Worm (Caenorhabditis elegans) whole organism, L4/young adult: ENCODE measurements around the gene Y57E12AL.1.
A peak's percentile ranks its signal among the peaks of the same experiment; 100 is the strongest.

Experiments
- W03F9.2 ChIP-seq: fragments of 150-350 bp; optimal IDR thresholded peaks from 2 replicates; lab custom pipeline; 2014; ENCODE audit warnings: missing biosample characterization, missing genetic modification characterization
- dao-5 ChIP-seq: sonication (generic microtip); optimal IDR thresholded peaks from 2 replicates; lab custom pipeline; 2016; ENCODE audit warnings: missing genotype, missing genetic modification characterization, moderate library complexity, missing compliant biosample characterization
- him-1 ChIP-seq: sonication (generic microtip); optimal IDR thresholded peaks from 2 replicates; lab custom pipeline; 2016; ENCODE audit warnings: missing genotype, missing genetic modification reagents, missing genetic modification characterization, missing compliant biosample characterization

Gene Y57E12AL.1

DNA sequence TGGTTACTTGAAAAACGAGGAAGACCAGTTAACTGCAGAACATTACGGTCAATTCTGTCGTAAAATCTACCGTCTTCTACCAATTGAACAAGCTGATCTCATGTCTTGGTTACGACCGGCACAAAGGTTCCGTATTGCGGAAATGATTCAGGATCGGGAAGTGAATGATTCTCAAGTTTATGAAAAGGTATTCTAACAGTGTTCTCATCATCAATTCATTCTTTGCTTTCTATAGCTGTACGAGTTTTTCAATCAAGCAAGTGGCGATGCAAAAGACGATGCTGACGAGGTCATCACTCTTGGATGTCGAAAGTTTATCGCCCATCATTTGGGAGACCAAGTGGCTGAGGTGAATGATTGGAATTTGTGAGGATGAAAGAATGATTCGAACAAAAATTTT, 27.0 kb downstream of the Y57E12AL.1 start:
- TF ChIP-seq dao-5 (tag; lab: Kevin White, UChicago), result no peak
- no peak for TF ChIP-seq W03F9.2 (tag; lab: Kevin White, UChicago)
- no peak for TF ChIP-seq him-1 (tag; lab: Kevin White, UChicago)

DNA sequence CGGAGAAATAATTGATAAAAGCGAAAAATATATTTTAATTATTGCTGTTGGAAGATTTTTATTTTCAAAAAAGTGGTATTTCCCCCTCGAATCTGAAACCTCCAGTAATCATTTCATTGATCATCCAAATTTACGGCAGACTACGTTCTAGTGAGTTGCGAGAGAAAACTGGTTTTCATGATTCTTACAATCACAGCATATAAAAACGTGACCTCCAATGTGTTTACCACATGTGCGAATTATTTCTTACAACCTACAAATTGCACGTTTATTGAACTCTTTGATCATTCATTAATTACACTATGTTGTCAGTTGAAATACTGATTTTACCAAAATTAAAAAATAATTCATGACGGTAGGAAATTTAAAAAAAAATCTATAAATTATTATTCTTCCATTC, 28.9 kb downstream of the Y57E12AL.1 start:
- TF ChIP-seq W03F9.2 (tag; lab: Kevin White, UChicago) (peak; percentile 7), dao-5 (tag; lab: Kevin White, UChicago) (no peak)

ce11 chrV:7091287-7091686, 31.0 kb downstream of the Y57E12AL.1 start, which contains the start of gene nhr-286:
Gene nhr-286, minus strand, starts transcription at chrV:7091610.
- no peak for TF ChIP-seq W03F9.2 (tag; lab: Kevin White, UChicago)
- TF ChIP-seq dao-5 (tag; lab: Kevin White, UChicago), result no peak
- no peak for TF ChIP-seq him-1 (tag; lab: Kevin White, UChicago)

ce11 chrV:7093720-7094401, 33.5 kb downstream of the Y57E12AL.1 start, which contains the start of gene nhr-135:
Gene nhr-135, minus strand, starts transcription at chrV:7093770.
- no peak for TF ChIP-seq him-1 (tag; lab: Kevin White, UChicago)
- TF ChIP-seq W03F9.2 (tag; lab: Kevin White, UChicago), result peak; percentile 42
- no peak for TF ChIP-seq dao-5 (tag; lab: Kevin White, UChicago)

- TF ChIP-seq W03F9.2 (tag; lab: Kevin White, UChicago) (no peak), him-1 (tag; lab: Kevin White, UChicago) (no peak), dao-5 (tag; lab: Kevin White, UChicago) (no peak)
Measured at ce11 chrV:7095254-7095990, 35.1 kb downstream of the Y57E12AL.1 start.

DNA sequence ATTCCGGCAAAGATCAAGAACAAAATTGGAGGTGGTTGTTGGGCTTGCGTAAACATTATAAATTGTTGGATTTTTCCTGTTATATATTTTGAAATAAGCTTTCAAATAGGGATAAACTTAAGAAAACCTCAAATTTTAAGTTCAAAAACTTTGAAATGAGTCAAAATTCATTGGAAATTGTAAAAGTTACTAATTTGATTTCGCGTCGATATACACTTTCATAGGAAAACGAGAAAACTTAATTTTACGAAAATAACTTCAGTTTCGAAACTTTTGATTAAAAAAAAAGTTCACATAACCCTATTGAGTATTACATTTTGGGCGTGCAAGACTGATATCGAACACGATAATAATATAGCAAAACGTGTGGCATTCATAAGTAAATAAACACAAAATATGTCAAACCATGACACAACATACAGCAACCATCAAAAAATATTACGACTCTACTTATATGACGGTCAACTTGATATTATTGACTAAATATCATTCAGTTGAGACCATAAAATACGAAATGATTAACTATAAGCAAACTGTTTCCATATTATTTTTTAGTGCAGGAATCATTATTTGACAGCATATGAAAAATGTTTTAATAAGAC, 35.9 kb downstream of the Y57E12AL.1 start:
- TF ChIP-seq him-1 (tag; lab: Kevin White, UChicago) (no peak), dao-5 (tag; lab: Kevin White, UChicago) (no peak), W03F9.2 (tag; lab: Kevin White, UChicago) (no peak)

- TF ChIP-seq W03F9.2 (tag; lab: Kevin White, UChicago), result no peak
- no peak for TF ChIP-seq dao-5 (tag; lab: Kevin White, UChicago)
- TF ChIP-seq him-1 (tag; lab: Kevin White, UChicago), result no peak
Measured at ce11 chrV:7096811-7097210, 36.5 kb downstream of the Y57E12AL.1 start.

DNA sequence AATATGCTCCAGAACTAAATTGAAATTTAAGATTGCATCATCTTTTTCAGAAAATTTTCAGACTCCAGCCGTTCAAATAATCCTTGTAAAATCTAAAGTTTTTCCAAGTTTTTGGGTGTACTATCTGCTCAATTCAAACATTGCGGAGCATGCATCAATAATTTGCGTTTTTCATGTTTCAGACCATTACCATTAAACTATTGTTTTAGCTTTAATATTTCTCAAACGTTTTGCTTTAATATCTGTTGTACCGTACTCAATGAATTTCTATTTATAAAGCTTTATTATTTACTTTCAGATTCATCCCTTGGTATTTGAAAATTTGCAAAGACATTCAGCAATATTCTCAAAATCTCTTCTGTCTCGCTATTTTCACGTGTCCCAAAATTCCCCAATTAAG, 42.9 kb downstream of the Y57E12AL.1 start, which contains the start of gene odr-2:
odr-2 (plus strand) TSS at position 301 of the 400 bp plus-strand sequence.
- TF ChIP-seq him-1 (tag; lab: Kevin White, UChicago) (no peak), dao-5 (tag; lab: Kevin White, UChicago) (no peak), W03F9.2 (tag; lab: Kevin White, UChicago) (no peak)

- TF ChIP-seq W03F9.2 (tag; lab: Kevin White, UChicago) (no peak), him-1 (tag; lab: Kevin White, UChicago) (peak; percentile 17)
Measured at ce11 chrV:7106499-7107152, 46.3 kb downstream of the Y57E12AL.1 start.

DNA sequence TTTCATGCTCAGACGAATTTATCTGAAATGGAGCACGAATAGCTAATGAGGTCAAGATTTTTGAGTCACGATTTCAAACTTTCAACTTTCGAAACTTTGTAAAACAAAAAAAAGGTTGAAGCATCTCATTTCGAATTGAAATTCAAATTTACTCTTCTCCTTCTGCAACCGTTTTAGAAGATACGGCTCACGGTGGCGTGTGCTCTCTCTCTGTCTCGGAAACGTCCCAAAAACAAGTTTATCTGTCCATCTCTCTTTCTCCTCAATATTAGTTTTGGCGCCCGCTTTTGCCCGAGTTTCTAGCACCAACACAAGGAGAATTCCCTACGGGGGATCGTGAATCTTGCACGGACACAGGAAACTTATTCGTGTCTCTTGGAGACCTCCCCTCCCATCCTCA, 50.0 kb downstream of the Y57E12AL.1 start:
- TF ChIP-seq him-1 (tag; lab: Kevin White, UChicago) (no peak), dao-5 (tag; lab: Kevin White, UChicago) (no peak), W03F9.2 (tag; lab: Kevin White, UChicago) (no peak)

ce11 chrV:7111276-7111675, 50.9 kb downstream of the Y57E12AL.1 start:
- TF ChIP-seq W03F9.2 (tag; lab: Kevin White, UChicago) (no peak), him-1 (tag; lab: Kevin White, UChicago) (no peak), dao-5 (tag; lab: Kevin White, UChicago) (no peak)

ce11 chrV:7112223-7112622, 51.9 kb downstream of the Y57E12AL.1 start:
- TF ChIP-seq W03F9.2 (tag; lab: Kevin White, UChicago), result no peak
- no peak for TF ChIP-seq him-1 (tag; lab: Kevin White, UChicago)
- TF ChIP-seq dao-5 (tag; lab: Kevin White, UChicago), result no peak
